Worm (Caenorhabditis elegans): ENCODE results near the gene mdt-27.

ce11 chrV:9221566-9221965, 8.1 kb upstream of the mdt-27 start, which contains the start of gene grd-6:
- TF ChIP-seq elt-1 (tag; optimal IDR thresholded peaks at IDR 0.05) (no peak), zag-1 (tag; optimal IDR thresholded peaks at IDR 0.05) (no peak), unc-39 (tag; optimal IDR thresholded peaks at IDR 0.05) (no peak), nhr-12 (tag; optimal IDR thresholded peaks at IDR 0.05) (no peak), fos-1 (tag; optimal IDR thresholded peaks at IDR 0.05) (no peak)

Measured in whole organism, L2 larva.